Worm (Caenorhabditis elegans) whole organism, midembryonic: ENCODE measurements around the gene syg-1.

Experiments
- T22C8.4 ChIP-seq: fragments of 200-800 bp; sonication (Bioruptor generic); IDR thresholded peaks from 2 replicates; pipeline ENCODE4 v1.3.6; 2022; ENCODE audit warnings: missing genetic modification characterization, missing compliant biosample characterization
- cog-1 ChIP-seq: sonication (generic microtip); optimal IDR thresholded peaks from 2 replicates; lab custom pipeline; 2016; ENCODE audit warnings: missing genetic modification characterization, missing compliant biosample characterization
- flt-1 ChIP-seq: fragments of 200-800 bp; sonication (Bioruptor generic); IDR thresholded peaks from 2 replicates; pipeline ENCODE4 v1.3.6; 2022; ENCODE audit warnings: missing genetic modification characterization, missing compliant biosample characterization
- klf-2 ChIP-seq: fragments of 200-800 bp; sonication (Bioruptor generic); conservative IDR thresholded peaks from 2 replicates; pipeline ENCODE4 v1.3.6; 2022; ENCODE audit warnings: missing genetic modification reagents, missing genetic modification characterization, missing compliant biosample characterization
- med-1 ChIP-seq: sonication (generic microtip); optimal IDR thresholded peaks from 2 replicates; lab custom pipeline; 2017; ENCODE audit warnings: missing genetic modification characterization, mild to moderate bottlenecking, missing compliant biosample characterization, antibody characterized with exemption, missing genetic modification reagents; ENCODE audit not compliant: insufficient read depth
- ref-1 ChIP-seq: fragments of 200-800 bp; sonication (Bioruptor generic); conservative IDR thresholded peaks from 2 replicates; pipeline ENCODE4 v1.3.6; 2022; ENCODE audit warnings: missing genetic modification reagents, missing genetic modification characterization, missing compliant biosample characterization
- tab-1 ChIP-seq: fragments of 200-800 bp; sonication (Bioruptor generic); IDR thresholded peaks from 2 replicates; pipeline ENCODE4 v1.3.6; 2022; ENCODE audit warnings: missing genetic modification characterization, missing compliant biosample characterization
- ztf-23 ChIP-seq: fragments of 200-800 bp; sonication (Bioruptor generic); IDR thresholded peaks from 2 replicates; pipeline ENCODE4 v1.3.6; 2022; ENCODE audit warnings: missing genetic modification reagents, missing genetic modification characterization, missing compliant biosample characterization
- ztf-29 ChIP-seq: fragments of 200-800 bp; sonication (Bioruptor generic); IDR thresholded peaks from 2 replicates; pipeline ENCODE4 v1.3.6; 2022; ENCODE audit warnings: missing genetic modification reagents, missing genetic modification characterization, missing compliant biosample characterization

- TF ChIP-seq ref-1 (GFP tag; lab: Robert Waterston, UW) (no peak), flt-1 (no peak), tab-1 (GFP tag; lab: Robert Waterston, UW) (no peak), med-1 (GFP tag; lab: Kevin White, UChicago) (no peak), T22C8.4 (GFP tag; lab: Robert Waterston, UW) (no peak), ztf-29 (GFP tag; lab: Robert Waterston, UW) (no peak), cog-1 (tag; lab: Kevin White, UChicago) (no peak), klf-2 (GFP tag; lab: Robert Waterston, UW) (no peak), ztf-23 (GFP tag; lab: Robert Waterston, UW) (no peak)
Observed at ce11 chrX:2459793-2460192, 55.3 kb downstream of the syg-1 start, which contains the start of gene fox-1.
